Worm (Caenorhabditis elegans): Measurements from ENCODE around the gene T25D1.2.
A peak's percentile ranks its signal among the peaks of the same experiment; 100 is the strongest.

The T25D1.2 gene

DNA sequence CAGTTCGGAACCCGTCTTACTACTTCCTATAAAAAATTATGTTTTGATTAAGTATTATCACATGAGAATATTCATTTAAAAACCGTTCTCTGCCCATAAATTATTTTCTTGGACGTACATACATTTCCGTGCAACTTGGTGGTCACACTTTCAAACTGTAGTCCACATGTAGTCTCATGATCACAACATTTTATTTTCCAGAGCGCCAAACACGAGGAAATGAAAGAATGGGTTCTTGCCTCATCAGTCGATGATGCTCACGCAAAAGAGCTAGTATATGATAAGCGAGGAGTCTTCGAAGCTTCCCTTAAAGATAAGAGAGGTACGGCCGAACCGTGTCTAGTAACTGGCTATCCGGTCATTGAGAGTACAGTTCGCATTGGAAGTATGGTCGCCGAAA is 35.2 kb downstream of the T25D1.2 start (continued):
- TF ChIP-seq F37B4.10 (GFP tag; IDR thresholded peaks at IDR 0.05) (no peak), D2030.7 (GFP tag; IDR thresholded peaks at IDR 0.05) (no peak), nhr-179 (tag; optimal IDR thresholded peaks at IDR 0.05) (no peak)

DNA sequence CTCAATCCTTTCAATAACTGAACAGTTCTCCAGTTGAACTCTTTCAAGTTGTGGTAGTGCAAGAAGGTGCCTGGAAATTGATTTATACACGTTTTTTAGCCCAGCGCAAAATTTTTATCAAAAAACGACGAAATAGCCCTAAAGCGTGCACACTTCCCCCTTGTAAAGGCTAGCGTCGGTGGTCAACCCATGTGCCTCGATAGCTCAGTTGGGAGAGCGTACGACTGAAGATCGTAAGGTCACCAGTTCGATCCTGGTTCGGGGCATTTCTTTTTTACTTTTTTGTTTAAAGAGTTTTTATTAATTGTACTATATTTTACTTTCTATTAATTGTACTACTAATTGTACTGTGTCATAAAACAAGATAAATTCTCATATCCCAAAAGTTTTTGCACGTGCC is 36.0 kb downstream of the T25D1.2 start:
- no peak for TF ChIP-seq lin-35 (GFP tag; optimal IDR thresholded peaks at IDR 0.05)
- peak; percentile 90 for TF ChIP-seq B0261.1 (tag; optimal IDR thresholded peaks at IDR 0.05)
- TF ChIP-seq D2030.7 (GFP tag; IDR thresholded peaks at IDR 0.05) = peak; percentile 71; the same call in 1 of the 2 replicates
- no peak for TF ChIP-seq attf-3 (GFP tag; conservative IDR thresholded peaks at IDR 0.05)
- peak; percentile 18; the same call in 1 of the 2 replicates for TF ChIP-seq rcor-1 (GFP tag; IDR thresholded peaks at IDR 0.05)
- TF ChIP-seq tbp1 (GFP tag; optimal IDR thresholded peaks at IDR 0.05) = peak; percentile 94
- no peak for TF ChIP-seq mes-4 (tag; optimal IDR thresholded peaks at IDR 0.05)
- peak; percentile 25 for TF ChIP-seq ztf-18 (tag; optimal IDR thresholded peaks at IDR 0.05)
- TF ChIP-seq ceh-100 (GFP tag; IDR thresholded peaks at IDR 0.05) = no peak
- peak; percentile 69 for TF ChIP-seq dox-1 (GFP tag; IDR thresholded peaks at IDR 0.05)
- peak; percentile 13 for TF ChIP-seq lin-54 (GFP tag; optimal IDR thresholded peaks at IDR 0.05)
- TF ChIP-seq madf-10 (tag; optimal IDR thresholded peaks at IDR 0.05) = peak; percentile 32
- peak; percentile 27 for TF ChIP-seq snpc-3.4 (tag; optimal IDR thresholded peaks at IDR 0.05)
- TF ChIP-seq F23B12.7 (tag; optimal IDR thresholded peaks at IDR 0.05; ENCODE audit: insufficient read depth) = peak; percentile 54
- 0 out of 2 replicates have a peak, but pooled peaks have one; percentile 68 for TF ChIP-seq ztf-25 (GFP tag; IDR thresholded peaks at IDR 0.05)
- no peak for TF ChIP-seq nhr-27 (tag; optimal IDR thresholded peaks at IDR 0.05)
- no peak for TF ChIP-seq ztf-3 (GFP tag; optimal IDR thresholded peaks at IDR 0.05)
- peak; percentile 38; the same call in 1 of the 2 replicates for TF ChIP-seq lir-1 (GFP tag; conservative IDR thresholded peaks at IDR 0.05)
- peak; percentile 19 for TF ChIP-seq ztf-26 (tag; optimal IDR thresholded peaks at IDR 0.05)
- TF ChIP-seq let-526 (GFP tag; IDR thresholded peaks at IDR 0.05) = no peak
- TF ChIP-seq K11D2.4 (GFP tag; IDR thresholded peaks at IDR 0.05) = 0 out of 2 replicates have a peak, but pooled peaks have one; percentile 15
- TF ChIP-seq nfyb-1 (GFP tag; IDR thresholded peaks at IDR 0.05) = 0 out of 2 replicates have a peak, but pooled peaks have one; percentile 68
- peak; percentile 53; the same call in 1 of the 2 replicates for TF ChIP-seq Y53G8AR.9 (GFP tag; conservative IDR thresholded peaks at IDR 0.05)
- TF ChIP-seq snpc-1.1 (tag; optimal IDR thresholded peaks at IDR 0.05; ENCODE audit: insufficient read depth) = peak; percentile 45
- peak; percentile 10 for TF ChIP-seq nhr-90 (tag; optimal IDR thresholded peaks at IDR 0.05)
- no peak for TF ChIP-seq C06A6.2 (GFP tag; conservative IDR thresholded peaks at IDR 0.05)
- peak; percentile 14 for TF ChIP-seq die-1 (tag; optimal IDR thresholded peaks at IDR 0.05)
- peak; percentile 67; the same call in 1 of the 2 replicates for TF ChIP-seq pbrm-1 (GFP tag; IDR thresholded peaks at IDR 0.05)
- TF ChIP-seq repo-1 (tag; optimal IDR thresholded peaks at IDR 0.05) = peak; percentile 49
- TF ChIP-seq snpc-4 (GFP tag; optimal IDR thresholded peaks at IDR 0.05) = peak; percentile 42
- TF ChIP-seq snpc-4 (tag; optimal IDR thresholded peaks at IDR 0.05) = peak in 2 of 4 experiments; percentile 40 to 74
- peak; percentile 75 for TF ChIP-seq hmg-1.2 (GFP tag; IDR thresholded peaks at IDR 0.05)
- TF ChIP-seq lin-26 (GFP tag; IDR thresholded peaks at IDR 0.05) = peak; percentile 79
- TF ChIP-seq ZK185.1 (tag; optimal IDR thresholded peaks at IDR 0.05; ENCODE audit: poor library complexity, severe bottlenecking) = peak; percentile 10
- no peak for TF ChIP-seq cebp-1 (GFP tag; IDR thresholded peaks at IDR 0.05)
- TF ChIP-seq cebp-1 (tag; optimal IDR thresholded peaks at IDR 0.05) = peak; percentile 20
- TF ChIP-seq rpc-1 (optimal IDR thresholded peaks at IDR 0.05) = peak; percentile 62
- TF ChIP-seq rpc-1 (tag; optimal IDR thresholded peaks at IDR 0.05) = peak; percentile 79

Data from whole organism, young adult.